Worm (Caenorhabditis elegans) whole organism, L4 larva: ENCODE measurements around the gene T23F6.3.

Experiments
- D1046.2 ChIP-seq: fragments of 200-800 bp; sonication (Bioruptor generic); IDR thresholded peaks from 2 replicates; pipeline ENCODE4 v1.3.6; 2022; ENCODE audit warnings: missing genetic modification characterization, missing compliant biosample characterization
- F26F4.8 ChIP-seq: fragments of 200-800 bp; sonication (Bioruptor generic); conservative IDR thresholded peaks from 2 replicates; pipeline ENCODE4 v1.3.6; 2022; ENCODE audit warnings: missing genetic modification characterization, missing compliant biosample characterization
- F49E8.2 ChIP-seq: sonication (generic microtip); optimal IDR thresholded peaks from 2 replicates; lab custom pipeline; 2016; ENCODE audit warnings: missing compliant biosample characterization, mild to moderate bottlenecking, missing genetic modification characterization, borderline replicate concordance
- T20F7.1 ChIP-seq: fragments of 200-800 bp; sonication (Bioruptor generic); optimal IDR thresholded peaks from 2 replicates; lab custom pipeline; 2018; ENCODE audit warnings: mild to moderate bottlenecking, missing genetic modification characterization, missing compliant biosample characterization
- Y105C5A.15 ChIP-seq: fragments of 200-800 bp; sonication (Bioruptor generic); IDR thresholded peaks from 2 replicates; pipeline ENCODE4 v1.3.6; 2022; ENCODE audit warnings: missing genetic modification characterization, missing compliant biosample characterization
- Y75B8A.6 ChIP-seq: fragments of 200-800 bp; sonication (Bioruptor generic); IDR thresholded peaks from 2 replicates; pipeline ENCODE4 v1.3.6; 2022; ENCODE audit warnings: missing genetic modification reagents, missing genetic modification characterization, missing compliant biosample characterization
- ama-1 ChIP-seq: fragments of 150-350 bp; optimal IDR thresholded peaks from 2 replicates; lab custom pipeline; 2014; ENCODE audit warnings: inconsistent platforms, mixed read lengths
- attf-4 ChIP-seq: sonication (generic microtip); optimal IDR thresholded peaks from 3 replicates; lab custom pipeline; 2017; ENCODE audit warnings: missing biosample characterization, missing genetic modification characterization
- ceh-20 ChIP-seq: fragments of 200-800 bp; sonication (Bioruptor generic); IDR thresholded peaks from 2 replicates; pipeline ENCODE4 v1.3.6; 2022; ENCODE audit warnings: missing genetic modification reagents, missing genetic modification characterization, missing compliant biosample characterization
- cey-2 ChIP-seq: sonication (generic microtip); optimal IDR thresholded peaks from 3 replicates; lab custom pipeline; 2017; ENCODE audit warnings: missing genetic modification characterization, mild to moderate bottlenecking, missing compliant biosample characterization, antibody characterized with exemption, borderline replicate concordance; ENCODE audit not compliant: insufficient read depth
- ctbp-1 ChIP-seq: fragments of 200-800 bp; sonication (Bioruptor generic); IDR thresholded peaks from 2 replicates; pipeline ENCODE4 v1.3.6; 2022; ENCODE audit warnings: missing genetic modification reagents, missing genetic modification characterization, missing compliant biosample characterization
- dmd-6 ChIP-seq: fragments of 200-800 bp; sonication (Bioruptor generic); IDR thresholded peaks from 2 replicates; pipeline ENCODE4 v1.3.6; 2022; ENCODE audit warnings: missing genetic modification reagents, missing genetic modification characterization, missing compliant biosample characterization
- dmd-8 ChIP-seq: fragments of 200-800 bp; sonication (Bioruptor generic); IDR thresholded peaks from 2 replicates; pipeline ENCODE4 v1.3.6; 2022; ENCODE audit warnings: missing genetic modification characterization, missing compliant biosample characterization
- dmd-9 ChIP-seq: fragments of 200-800 bp; sonication (Bioruptor generic); IDR thresholded peaks from 2 replicates; pipeline ENCODE4 v1.3.6; 2022; ENCODE audit warnings: missing genetic modification reagents, missing genetic modification characterization, missing compliant biosample characterization
- duxl-1 ChIP-seq: sonication (generic microtip); optimal IDR thresholded peaks from 2 replicates; lab custom pipeline; 2016; ENCODE audit warnings: mild to moderate bottlenecking, missing genetic modification characterization, moderate library complexity, missing compliant biosample characterization; ENCODE audit not compliant: poor library complexity
- dve-1 ChIP-seq: sonication (generic microtip); optimal IDR thresholded peaks from 2 replicates; lab custom pipeline; 2017; ENCODE audit warnings: antibody characterized with exemption, mild to moderate bottlenecking, missing genetic modification characterization, missing compliant biosample characterization; ENCODE audit not compliant: insufficient read depth
- egl-27 ChIP-seq: sonication (generic microtip); optimal IDR thresholded peaks from 3 replicates; lab custom pipeline; 2017; ENCODE audit warnings: missing biosample characterization, missing genetic modification reagents, missing genetic modification characterization
- fkh-10 ChIP-seq: fragments of 150-350 bp; optimal IDR thresholded peaks from 2 replicates; lab custom pipeline; 2014; ENCODE audit warnings: missing biosample characterization, missing genetic modification reagents, missing genetic modification characterization
- fos-1 ChIP-seq: fragments of 150-350 bp; optimal IDR thresholded peaks from 2 replicates; lab custom pipeline; 2014; ENCODE audit warnings: missing biosample characterization, missing genetic modification characterization
- hif-1 ChIP-seq, 2 experiments: sonication (generic microtip); optimal IDR thresholded peaks; 2 replicates each; lab custom pipeline; 2016 to 2017; ENCODE audit warnings: missing compliant biosample characterization in 2 of 2, missing genetic modification characterization in 2 of 2, missing genetic modification reagents in 2 of 2, missing genotype in 2 of 2, mild to moderate bottlenecking in 1 of 2
- hlh-11 ChIP-seq: fragments of 200-800 bp; sonication (Bioruptor generic); optimal IDR thresholded peaks from 2 replicates; lab custom pipeline; 2018; ENCODE audit warnings: mild to moderate bottlenecking, missing genetic modification characterization, missing compliant biosample characterization
- hlh-30 ChIP-seq: sonication (generic microtip); optimal IDR thresholded peaks from 2 replicates; lab custom pipeline; 2017; ENCODE audit warnings: antibody characterized with exemption, mild to moderate bottlenecking, missing genetic modification characterization, missing compliant biosample characterization; ENCODE audit not compliant: insufficient read depth
- jun-1 ChIP-seq: fragments of 150-350 bp; optimal IDR thresholded peaks from 2 replicates; lab custom pipeline; 2014; ENCODE audit warnings: missing biosample characterization, missing genetic modification reagents, missing genetic modification characterization
- lin-1 ChIP-seq: fragments of 200-800 bp; sonication (Bioruptor generic); IDR thresholded peaks from 2 replicates; pipeline ENCODE4 v1.3.6; 2022; ENCODE audit warnings: missing genetic modification reagents, missing genetic modification characterization, missing compliant biosample characterization
- lin-13 ChIP-seq: fragments of 150-350 bp; optimal IDR thresholded peaks from 2 replicates; lab custom pipeline; 2014; ENCODE audit warnings: missing biosample characterization, missing genetic modification reagents, missing genetic modification characterization
- lin-15B ChIP-seq: fragments of 150-350 bp; sonication (generic microtip); optimal IDR thresholded peaks from 3 replicates; lab custom pipeline; 2014; ENCODE audit warnings: missing biosample characterization, missing genetic modification characterization
- mdl-1 ChIP-seq, 2 experiments: fragments of 150-350 bp in 1 of 2; sonication (generic microtip) in 1 of 2; optimal IDR thresholded peaks; 2 replicates each; lab custom pipeline; 2014 to 2017; ENCODE audit warnings: missing biosample characterization in 2 of 2, missing genetic modification characterization in 2 of 2
- mxl-3 ChIP-seq: fragments of 200-800 bp; sonication (Bioruptor generic); optimal IDR thresholded peaks from 2 replicates; lab custom pipeline; 2018; ENCODE audit warnings: mild to moderate bottlenecking, missing genetic modification characterization, missing compliant biosample characterization
- nhr-102 ChIP-seq: sonication (generic microtip); optimal IDR thresholded peaks from 2 replicates; lab custom pipeline; 2016; ENCODE audit warnings: mild to moderate bottlenecking, missing genetic modification characterization, moderate library complexity, missing compliant biosample characterization
- nhr-111 ChIP-seq: fragments of 200-800 bp; sonication (Bioruptor generic); optimal IDR thresholded peaks from 2 replicates; lab custom pipeline; 2018; ENCODE audit warnings: mild to moderate bottlenecking, missing genetic modification characterization, missing compliant biosample characterization
- nhr-42 ChIP-seq: fragments of 200-800 bp; sonication (Bioruptor generic); IDR thresholded peaks from 2 replicates; pipeline ENCODE4 v1.3.6; 2022; ENCODE audit warnings: missing genetic modification characterization, missing compliant biosample characterization
- nhr-6 ChIP-seq: fragments of 150-350 bp; optimal IDR thresholded peaks from 2 replicates; lab custom pipeline; 2014; ENCODE audit warnings: missing biosample characterization, missing genetic modification characterization
- nhr-76 ChIP-seq: fragments of 150-350 bp; optimal IDR thresholded peaks from 2 replicates; lab custom pipeline; 2014; ENCODE audit warnings: missing biosample characterization, missing genetic modification characterization
- nhr-77 ChIP-seq: fragments of 150-350 bp; optimal IDR thresholded peaks from 2 replicates; lab custom pipeline; 2014; ENCODE audit warnings: missing biosample characterization, missing genetic modification characterization
- pha-4 ChIP-seq, 2 experiments: fragments of 150-350 bp in 1 of 2; fragments of 200-800 bp in 1 of 2; sonication (Bioruptor generic) in 1 of 2; IDR thresholded peaks in 1 of 2; optimal IDR thresholded peaks in 1 of 2; 2 replicates each; pipeline versions ENCODE4 v1.3.6 to Lab custom; 2014 to 2022; ENCODE audit warnings: missing genetic modification characterization in 2 of 2, missing genetic modification reagents in 2 of 2, missing biosample characterization in 1 of 2, missing compliant biosample characterization in 1 of 2
- pqm-1 ChIP-seq: sonication (generic microtip); optimal IDR thresholded peaks from 2 replicates; lab custom pipeline; 2017; ENCODE audit warnings: missing biosample characterization, missing genetic modification characterization
- rbr-2 ChIP-seq: sonication (generic microtip); optimal IDR thresholded peaks from 2 replicates; lab custom pipeline; 2016; ENCODE audit warnings: missing genotype, missing genetic modification characterization, missing compliant biosample characterization
- saeg-2 ChIP-seq: fragments of 200-800 bp; sonication (Bioruptor generic); IDR thresholded peaks from 2 replicates; pipeline ENCODE4 v1.3.6; 2022; ENCODE audit warnings: missing genetic modification reagents, missing genetic modification characterization, missing compliant biosample characterization
- sdz-12 ChIP-seq: fragments of 200-800 bp; sonication (Bioruptor generic); optimal IDR thresholded peaks from 2 replicates; lab custom pipeline; 2018; ENCODE audit warnings: mild to moderate bottlenecking, missing genetic modification characterization, missing compliant biosample characterization
- set-16 ChIP-seq: fragments of 200-800 bp; sonication (Bioruptor generic); IDR thresholded peaks from 2 replicates; pipeline ENCODE4 v1.3.6; 2022; ENCODE audit warnings: missing genetic modification reagents, missing genetic modification characterization, missing compliant biosample characterization
- skn-1 ChIP-seq: fragments of 150-350 bp; optimal IDR thresholded peaks from 2 replicates; lab custom pipeline; 2014; ENCODE audit warnings: missing biosample characterization, missing genetic modification characterization
- spr-1 ChIP-seq: sonication (generic microtip); optimal IDR thresholded peaks from 2 replicates; lab custom pipeline; 2016; ENCODE audit warnings: mild to moderate bottlenecking, missing genetic modification characterization, missing compliant biosample characterization
- spr-3 ChIP-seq: fragments of 200-800 bp; sonication (Bioruptor generic); optimal IDR thresholded peaks from 2 replicates; lab custom pipeline; 2018; ENCODE audit warnings: mild to moderate bottlenecking, missing genetic modification characterization, missing compliant biosample characterization
- tra-1 ChIP-seq: fragments of 200-800 bp; sonication (Bioruptor generic); IDR thresholded peaks from 2 replicates; pipeline ENCODE4 v1.3.6; 2022; ENCODE audit warnings: missing genetic modification reagents, missing genetic modification characterization, missing compliant biosample characterization
- unc-130 ChIP-seq: sonication (generic microtip); optimal IDR thresholded peaks from 2 replicates; lab custom pipeline; 2016; ENCODE audit warnings: missing genetic modification reagents, missing genetic modification characterization, missing compliant biosample characterization
- unc-62 ChIP-seq, 3 experiments: fragments of 150-350 bp in 1 of 3; sonication (generic microtip); optimal IDR thresholded peaks in 2 of 3; peaks in 1 of 3; 1 replicate in 1 of 3; 2 replicates in 2 of 3; lab custom pipeline; 2014 to 2017; ENCODE audit warnings: missing biosample characterization in 3 of 3, missing genetic modification characterization in 3 of 3, missing genetic modification reagents in 3 of 3, missing genotype in 1 of 3
- zag-1 ChIP-seq: fragments of 150-350 bp; optimal IDR thresholded peaks from 2 replicates; lab custom pipeline; 2014; ENCODE audit warnings: missing biosample characterization, missing genetic modification characterization
- zfp-2 ChIP-seq: sonication (generic microtip); optimal IDR thresholded peaks from 2 replicates; lab custom pipeline; 2016; ENCODE audit warnings: mild to moderate bottlenecking, missing genetic modification characterization, missing compliant biosample characterization
- zfp-3 ChIP-seq: fragments of 200-800 bp; sonication (Bioruptor generic); conservative IDR thresholded peaks from 2 replicates; pipeline ENCODE4 v1.3.6; 2022; ENCODE audit warnings: missing genetic modification reagents, missing genetic modification characterization, missing compliant biosample characterization
- ztf-7 ChIP-seq: fragments of 150-350 bp; optimal IDR thresholded peaks from 2 replicates; lab custom pipeline; 2014; ENCODE audit warnings: missing biosample characterization, missing genetic modification characterization

The T23F6.3 gene

ce11 chrIV:12689709-12690142 is 34.8 kb downstream of the T23F6.3 start (continued):
- TF ChIP-seq cey-2 (tag; lab: Kevin White, UChicago): no peak
- no peak for TF ChIP-seq spr-3 (GFP tag; lab: Kevin White, UChicago)
- no peak for TF ChIP-seq lin-15B (tag; lab: Kevin White, UChicago)
- no peak for TF ChIP-seq fkh-10
- TF ChIP-seq pha-4 (GFP tag; IDR thresholded peaks at IDR 0.05; lab: Robert Waterston, UW): no peak
- no peak for TF ChIP-seq pha-4 (tag; optimal IDR thresholded peaks at IDR 0.05; lab: Kevin White, UChicago)
- TF ChIP-seq F49E8.2 (tag; lab: Kevin White, UChicago): no peak
- no peak for TF ChIP-seq dmd-9 (GFP tag; lab: Robert Waterston, UW)
- no peak for TF ChIP-seq attf-4
- no peak for TF ChIP-seq skn-1 (tag; lab: Kevin White, UChicago)
- TF ChIP-seq dmd-8 (GFP tag; lab: Robert Waterston, UW): no peak
- no peak for TF ChIP-seq Y105C5A.15
- peak; percentile 61 for TF ChIP-seq nhr-77 (tag; lab: Kevin White, UChicago)
- TF ChIP-seq zfp-3 (GFP tag; lab: Robert Waterston, UW): no peak
- no peak for TF ChIP-seq duxl-1 (tag; lab: Kevin White, UChicago)
- TF ChIP-seq F26F4.8 (GFP tag; lab: Robert Waterston, UW): no peak
- TF ChIP-seq Y75B8A.6 (GFP tag; lab: Robert Waterston, UW): no peak
- TF ChIP-seq nhr-6 (tag; lab: Kevin White, UChicago): no peak
- peak in 1 of 2 experiments; percentile 50 for TF ChIP-seq mdl-1 (tag; optimal IDR thresholded peaks at IDR 0.05; lab: Kevin White, UChicago)
- TF ChIP-seq ama-1 (lab: Kevin White, UChicago): no peak
- no peak for TF ChIP-seq sdz-12 (GFP tag; lab: Kevin White, UChicago)
- no peak for TF ChIP-seq unc-130
- no peak for TF ChIP-seq spr-1 (tag; lab: Kevin White, UChicago)
- peak; percentile 95 for TF ChIP-seq pqm-1
- TF ChIP-seq hlh-11 (tag; lab: Kevin White, UChicago): peak; percentile 88
- TF ChIP-seq lin-1 (GFP tag; lab: Robert Waterston, UW): peak; percentile 81
- no peak for TF ChIP-seq lin-13 (GFP tag; lab: Kevin White, UChicago)
- peak; percentile 53 for TF ChIP-seq mxl-3
- TF ChIP-seq ceh-20 (GFP tag; lab: Robert Waterston, UW): 0 out of 2 replicates have a peak, but pooled peaks have one; percentile 19
- no peak for TF ChIP-seq zag-1 (tag; lab: Kevin White, UChicago)
- no peak for TF ChIP-seq set-16
- TF ChIP-seq saeg-2 (GFP tag; lab: Robert Waterston, UW): no peak
- TF ChIP-seq hlh-30 (tag; lab: Kevin White, UChicago): peak; percentile 54
- peak; percentile 98 for TF ChIP-seq dmd-6 (GFP tag; lab: Robert Waterston, UW)
- TF ChIP-seq zfp-2: no peak
- TF ChIP-seq jun-1 (tag; lab: Kevin White, UChicago): no peak
- no peak for TF ChIP-seq rbr-2
- no peak for TF ChIP-seq D1046.2 (GFP tag; lab: Robert Waterston, UW)
- TF ChIP-seq ztf-7: no peak
- TF ChIP-seq fos-1 (tag; lab: Kevin White, UChicago): no peak
- no peak for TF ChIP-seq nhr-76
- TF ChIP-seq unc-62 (GFP tag; optimal IDR thresholded peaks at IDR 0.05 in 1 of 2; lab: Kevin White, UChicago): peak in 1 of 2 experiments; percentile 5
- TF ChIP-seq unc-62 (tag; optimal IDR thresholded peaks at IDR 0.05; lab: Kevin White, UChicago): no peak
- TF ChIP-seq ctbp-1 (GFP tag; lab: Robert Waterston, UW): no peak
- TF ChIP-seq dve-1: peak; percentile 81
- TF ChIP-seq T20F7.1: peak; percentile 78
- TF ChIP-seq tra-1 (GFP tag; lab: Robert Waterston, UW): peak; percentile 95
- TF ChIP-seq nhr-102 (tag; lab: Kevin White, UChicago): peak; percentile 76
- TF ChIP-seq hif-1 (tag; optimal IDR thresholded peaks at IDR 0.05; lab: Kevin White, UChicago): no peak
- TF ChIP-seq nhr-42 (GFP tag; lab: Robert Waterston, UW): no peak
- no peak for TF ChIP-seq egl-27
- no peak for TF ChIP-seq nhr-111
